Fruit fly (Drosophila melanogaster): ENCODE results near the gene CG32815.

DNA sequence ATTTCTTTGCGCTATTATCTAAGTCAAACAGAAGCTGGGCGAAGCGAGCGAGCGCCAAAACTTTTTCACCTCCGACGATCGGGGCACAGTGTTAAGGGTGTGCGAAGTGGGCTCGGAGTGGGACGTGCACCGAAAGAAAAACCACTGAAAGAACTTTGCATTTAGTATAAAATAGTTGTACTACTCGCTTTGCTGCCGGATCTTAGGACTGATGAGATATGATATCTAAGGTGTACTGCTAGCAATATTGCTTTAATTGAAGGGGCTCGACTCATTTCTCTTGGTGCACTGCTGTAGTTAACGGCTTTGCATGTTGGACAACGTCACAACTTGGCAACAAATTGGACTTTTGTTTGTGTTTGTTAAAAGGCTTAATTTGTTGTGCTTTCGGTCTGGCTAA, 21.5 kb downstream of the CG32815 start:
- TF ChIP-seq psq (optimal IDR thresholded peaks at IDR 0.05) = no peak
- TF ChIP-seq Myc (optimal IDR thresholded peaks at IDR 0.05) = no peak
- no peak for TF ChIP-seq h (optimal IDR thresholded peaks at IDR 0.05)
- TF ChIP-seq insv (optimal IDR thresholded peaks at IDR 0.05) = no peak
- no peak for TF ChIP-seq Sin3A (optimal IDR thresholded peaks at IDR 0.05)
- TF ChIP-seq ttk (optimal IDR thresholded peaks at IDR 0.05) = no peak
